Worm (Caenorhabditis elegans): ENCODE results near the gene gnrr-4.

gnrr-4 gene

DNA sequence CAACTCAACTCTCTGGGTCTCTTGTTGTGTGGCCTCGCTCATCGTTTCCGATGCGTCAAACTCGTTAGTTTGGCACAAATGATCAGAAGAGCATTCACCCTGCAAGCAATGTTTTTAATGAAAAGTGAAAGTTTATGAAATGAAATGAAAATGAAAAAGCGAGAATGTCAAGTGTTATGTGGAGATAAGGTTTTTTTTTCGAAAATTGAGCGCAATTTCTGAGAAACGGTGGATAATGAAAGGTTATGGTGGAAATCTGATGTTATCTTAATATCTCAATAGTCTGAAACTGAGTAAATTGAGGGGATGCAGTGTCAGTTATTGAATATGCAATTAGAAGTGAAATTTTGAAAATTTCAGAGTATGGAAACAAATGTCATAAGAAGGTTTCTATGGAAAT, at the start of gene gnrr-4:
TSS of gene gnrr-4 (minus strand) at position 101 of the 400 bp plus-strand sequence.
- TF ChIP-seq zim-3 (tag; optimal IDR thresholded peaks at IDR 0.05) (no peak), Y79H2A.3 (GFP tag; conservative IDR thresholded peaks at IDR 0.05) (no peak), ztf-18 (tag; optimal IDR thresholded peaks at IDR 0.05) (no peak), rec-8 (tag; optimal IDR thresholded peaks at IDR 0.05) (no peak), lir-1 (GFP tag; conservative IDR thresholded peaks at IDR 0.05) (no peak), nfyb-1 (GFP tag; IDR thresholded peaks at IDR 0.05) (no peak), attf-6 (GFP tag; IDR thresholded peaks at IDR 0.05) (no peak), B0019.2 (GFP tag; conservative IDR thresholded peaks at IDR 0.05) (no peak)

DNA sequence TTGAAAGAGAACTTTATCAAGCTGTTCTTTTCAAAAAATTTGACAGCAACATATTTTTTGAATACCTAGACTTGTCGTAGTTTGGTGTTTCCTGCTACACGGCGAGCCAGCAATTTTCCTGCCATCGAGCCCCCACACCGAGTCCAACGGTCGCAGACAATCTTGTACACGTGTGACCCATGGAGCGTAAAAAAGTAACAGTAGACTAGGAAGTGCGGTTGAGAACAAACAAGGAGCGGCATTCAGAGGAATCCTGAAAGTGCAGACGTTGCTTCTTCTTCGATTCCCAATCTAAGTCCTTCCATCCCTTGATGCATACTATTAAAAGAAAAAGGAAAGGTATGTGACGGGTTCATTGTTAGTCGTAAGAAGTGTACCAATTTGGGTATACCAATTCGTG, 47.8 kb upstream of the gnrr-4 start, which contains the start of gene twnk-1:
TSS of gene twnk-1 (plus strand) at position 301 of the 400 bp plus-strand sequence.
- TF ChIP-seq hlh-12 (tag; optimal IDR thresholded peaks at IDR 0.05) (no peak), pha-4 (tag; optimal IDR thresholded peaks at IDR 0.05) (no peak), ztf-25 (GFP tag; IDR thresholded peaks at IDR 0.05) (no peak), T07F8.4 (tag; optimal IDR thresholded peaks at IDR 0.05) (no peak), egl-44 (GFP tag; IDR thresholded peaks at IDR 0.05) (no peak), hmg-1.2 (GFP tag; IDR thresholded peaks at IDR 0.05) (no peak), attf-3 (GFP tag; conservative IDR thresholded peaks at IDR 0.05) (no peak), lin-54 (GFP tag; optimal IDR thresholded peaks at IDR 0.05) (no peak), dox-1 (GFP tag; IDR thresholded peaks at IDR 0.05) (no peak), lin-26 (GFP tag; IDR thresholded peaks at IDR 0.05) (no peak), madf-3 (GFP tag; IDR thresholded peaks at IDR 0.05) (no peak), ekl-4 (GFP tag; IDR thresholded peaks at IDR 0.05) (no peak), B0035.1 (tag; optimal IDR thresholded peaks at IDR 0.05) (no peak), ceh-58 (GFP tag; IDR thresholded peaks at IDR 0.05) (no peak), F52B5.7 (tag; optimal IDR thresholded peaks at IDR 0.05) (no peak)

DNA sequence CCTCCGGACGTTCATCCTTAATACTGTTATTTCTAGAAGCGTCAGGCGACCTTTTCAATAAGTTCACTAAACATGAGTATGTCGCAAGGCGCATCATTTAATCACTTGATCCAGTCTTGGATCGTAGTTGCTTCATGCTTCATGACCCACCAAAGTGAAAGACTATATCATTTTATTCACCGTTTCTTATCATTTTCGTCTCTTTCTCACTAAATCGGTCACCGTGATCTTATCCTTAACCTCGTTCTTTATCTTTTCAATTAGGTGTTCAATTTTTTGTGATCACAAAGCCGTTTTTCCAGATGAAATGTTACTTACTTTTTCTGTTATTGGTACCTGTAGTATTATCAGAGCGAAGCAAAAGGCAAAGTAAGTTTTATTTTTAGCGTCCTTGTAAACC, 44.8 kb upstream of the gnrr-4 start, which contains the start of gene F46G11.2:
TSS of gene F46G11.2 (plus strand) at position 301 of the 400 bp plus-strand sequence.
- TF ChIP-seq tbx-9 (tag; optimal IDR thresholded peaks at IDR 0.05; ENCODE audit: borderline replicate concordance) = no peak
- TF ChIP-seq snpc-3.4 (tag; optimal IDR thresholded peaks at IDR 0.05) = no peak
- no peak for TF ChIP-seq B0035.1 (tag; optimal IDR thresholded peaks at IDR 0.05)
- TF ChIP-seq bed-1 (GFP tag; IDR thresholded peaks at IDR 0.05) = no peak
- no peak for TF ChIP-seq ztf-26 (tag; optimal IDR thresholded peaks at IDR 0.05)
- TF ChIP-seq nhr-27 (tag; optimal IDR thresholded peaks at IDR 0.05) = no peak
- TF ChIP-seq sea-2 (GFP tag; IDR thresholded peaks at IDR 0.05) = no peak
- TF ChIP-seq Y67H2A.10 (GFP tag; conservative IDR thresholded peaks at IDR 0.05) = no peak
- no peak for TF ChIP-seq lsl-1 (GFP tag; optimal IDR thresholded peaks at IDR 0.05)

ce11 chrX:5786193-5786592, 43.1 kb upstream of the gnrr-4 start, which contains the start of gene F46G11.6:
Gene F46G11.6, plus strand, starts transcription at chrX:5786493.
- TF ChIP-seq lsy-27 (tag; optimal IDR thresholded peaks at IDR 0.05; ENCODE audit: borderline replicate concordance, insufficient read depth) = no peak
- TF ChIP-seq nhr-80 (tag; optimal IDR thresholded peaks at IDR 0.05) = no peak
- TF ChIP-seq T07F8.4 (tag; optimal IDR thresholded peaks at IDR 0.05) = no peak
- TF ChIP-seq repo-1 (tag; optimal IDR thresholded peaks at IDR 0.05) = no peak
- TF ChIP-seq ceh-79 (tag; optimal IDR thresholded peaks at IDR 0.05) = no peak

Data from whole organism, young adult.